Worm (Caenorhabditis elegans) whole organism, L4 larva: ENCODE measurements around the gene fbxc-7.

Experiments
- ama-1 ChIP-seq: fragments of 150-350 bp; optimal IDR thresholded peaks from 2 replicates; lab custom pipeline; 2014; ENCODE audit warnings: inconsistent platforms, mixed read lengths
- attf-4 ChIP-seq: sonication (generic microtip); optimal IDR thresholded peaks from 3 replicates; lab custom pipeline; 2017; ENCODE audit warnings: missing biosample characterization, missing genetic modification characterization
- ces-1 ChIP-seq: fragments of 150-350 bp; sonication (generic microtip); optimal IDR thresholded peaks from 4 replicates; lab custom pipeline; 2014; ENCODE audit warnings: missing biosample characterization, missing genetic modification reagents, missing genetic modification characterization
- daf-8 ChIP-seq: fragments of 200-800 bp; sonication (Bioruptor generic); IDR thresholded peaks from 2 replicates; pipeline ENCODE4 v1.3.6; 2022; ENCODE audit warnings: missing genetic modification characterization, missing compliant biosample characterization
- dmd-6 ChIP-seq: fragments of 200-800 bp; sonication (Bioruptor generic); IDR thresholded peaks from 2 replicates; pipeline ENCODE4 v1.3.6; 2022; ENCODE audit warnings: missing genetic modification reagents, missing genetic modification characterization, missing compliant biosample characterization
- dpl-1 ChIP-seq: fragments of 150-350 bp; optimal IDR thresholded peaks from 2 replicates; lab custom pipeline; 2014; ENCODE audit warnings: missing biosample characterization, missing genetic modification reagents, missing genetic modification characterization
- fos-1 ChIP-seq: fragments of 150-350 bp; optimal IDR thresholded peaks from 2 replicates; lab custom pipeline; 2014; ENCODE audit warnings: missing biosample characterization, missing genetic modification characterization
- hlh-30 ChIP-seq: sonication (generic microtip); optimal IDR thresholded peaks from 2 replicates; lab custom pipeline; 2017; ENCODE audit warnings: antibody characterized with exemption, mild to moderate bottlenecking, missing genetic modification characterization, missing compliant biosample characterization; ENCODE audit not compliant: insufficient read depth
- jun-1 ChIP-seq: fragments of 150-350 bp; optimal IDR thresholded peaks from 2 replicates; lab custom pipeline; 2014; ENCODE audit warnings: missing biosample characterization, missing genetic modification reagents, missing genetic modification characterization
- nhr-102 ChIP-seq: sonication (generic microtip); optimal IDR thresholded peaks from 2 replicates; lab custom pipeline; 2016; ENCODE audit warnings: mild to moderate bottlenecking, missing genetic modification characterization, moderate library complexity, missing compliant biosample characterization
- pha-4 ChIP-seq, 2 experiments: fragments of 150-350 bp in 1 of 2; fragments of 200-800 bp in 1 of 2; sonication (Bioruptor generic) in 1 of 2; IDR thresholded peaks in 1 of 2; optimal IDR thresholded peaks in 1 of 2; 2 replicates each; pipeline versions ENCODE4 v1.3.6 to Lab custom; 2014 to 2022; ENCODE audit warnings: missing genetic modification characterization in 2 of 2, missing genetic modification reagents in 2 of 2, missing biosample characterization in 1 of 2, missing compliant biosample characterization in 1 of 2
- skn-1 ChIP-seq: fragments of 150-350 bp; optimal IDR thresholded peaks from 2 replicates; lab custom pipeline; 2014; ENCODE audit warnings: missing biosample characterization, missing genetic modification characterization
- snpc-1.2 ChIP-seq: fragments of 200-800 bp; sonication (Bioruptor generic); IDR thresholded peaks from 2 replicates; pipeline ENCODE4 v1.3.6; 2022; ENCODE audit warnings: missing genetic modification reagents, missing genetic modification characterization, missing compliant biosample characterization
- zfp-3 ChIP-seq: fragments of 200-800 bp; sonication (Bioruptor generic); conservative IDR thresholded peaks from 2 replicates; pipeline ENCODE4 v1.3.6; 2022; ENCODE audit warnings: missing genetic modification reagents, missing genetic modification characterization, missing compliant biosample characterization

ce11 chrII:911680-912079 lies 43.0 kb upstream of the fbxc-7 start, which contains the start of gene fbxc-31:
- TF ChIP-seq ama-1 (no peak), fos-1 (tag; lab: Kevin White, UChicago) (no peak), attf-4 (tag; lab: Kevin White, UChicago) (no peak), ces-1 (GFP tag; lab: Kevin White, UChicago) (no peak), jun-1 (tag; lab: Kevin White, UChicago) (no peak), zfp-3 (GFP tag; lab: Robert Waterston, UW) (no peak), dpl-1 (no peak), daf-8 (no peak), snpc-1.2 (GFP tag; lab: Robert Waterston, UW) (no peak), nhr-102 (tag; lab: Kevin White, UChicago) (no peak), hlh-30 (tag; lab: Kevin White, UChicago) (no peak), pha-4 (GFP tag; IDR thresholded peaks at IDR 0.05; lab: Robert Waterston, UW) (no peak), pha-4 (tag; optimal IDR thresholded peaks at IDR 0.05; lab: Kevin White, UChicago) (no peak), dmd-6 (GFP tag; lab: Robert Waterston, UW) (no peak), skn-1 (no peak)
